Fruit fly (Drosophila melanogaster): ENCODE measurements around the gene Ca-beta.

Ca-beta gene

DNA sequence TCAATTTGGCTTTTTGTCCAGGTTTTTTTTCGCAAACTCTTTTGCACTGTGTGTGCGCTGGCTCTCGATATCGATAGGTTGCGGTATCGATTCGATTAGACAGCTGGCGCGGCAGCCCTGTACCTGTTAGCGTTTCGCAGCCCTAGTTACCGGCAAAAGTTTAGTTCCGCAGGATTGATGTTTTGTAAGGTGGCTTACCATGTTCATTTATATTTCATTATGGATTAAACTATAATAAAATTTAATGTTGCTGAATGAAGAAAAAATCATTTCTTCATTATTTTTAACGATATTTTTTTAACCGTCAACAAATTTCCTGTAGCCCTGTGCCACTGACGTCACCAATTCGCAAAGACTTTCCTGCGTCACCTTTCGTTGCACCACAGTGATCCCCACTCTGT, 96.8 kb downstream of the Ca-beta start, which contains the start of gene Reps (continued):
- TF ChIP-seq Ets65A (GFP tag) (peak; percentile 100), ken (GFP tag; IDR thresholded peaks at IDR 0.05) (peak; percentile 99), Xrp1 (GFP tag; IDR thresholded peaks at IDR 0.05) (peak; percentile 99), CG13424 (tag; optimal IDR thresholded peaks at IDR 0.05) (peak; percentile 98), Nf-YB (GFP tag; optimal IDR thresholded peaks at IDR 0.05) (peak; percentile 88), ac (GFP tag; optimal IDR thresholded peaks at IDR 0.05) (peak; percentile 94), Camta (GFP tag; optimal IDR thresholded peaks at IDR 0.05) (peak; percentile 98), CHES-1-like (GFP tag; optimal IDR thresholded peaks at IDR 0.05) (peak; percentile 96), gro (GFP tag; optimal IDR thresholded peaks at IDR 0.05) (peak; percentile 97), Spps (tag; optimal IDR thresholded peaks at IDR 0.05) (peak; percentile 98), stwl (tag; optimal IDR thresholded peaks at IDR 0.05) (peak; percentile 95), CG30403 (GFP tag; optimal IDR thresholded peaks at IDR 0.05) (peak; percentile 99), gsb-n (tag; optimal IDR thresholded peaks at IDR 0.05) (peak; percentile 98), peb (GFP tag; IDR thresholded peaks at IDR 0.05) (peak; percentile 98), corto (GFP tag; optimal IDR thresholded peaks at IDR 0.05) (peak; percentile 90), CG9727 (GFP tag; optimal IDR thresholded peaks at IDR 0.05) (peak; percentile 99), CG34422 (GFP tag; IDR thresholded peaks at IDR 0.05) (peak; percentile 100), p53 (GFP tag; optimal IDR thresholded peaks at IDR 0.05) (peak; percentile 90), CG17328 (GFP tag; IDR thresholded peaks at IDR 0.05) (peak; percentile 99), CG1832 (GFP tag; optimal IDR thresholded peaks at IDR 0.05) (no peak), CG3163 (GFP tag; optimal IDR thresholded peaks at IDR 0.05) (peak; percentile 86), caup (GFP tag; optimal IDR thresholded peaks at IDR 0.05; ENCODE audit: severe bottlenecking) (peak; percentile 98), Kr (GFP tag; optimal IDR thresholded peaks at IDR 0.05) (peak; percentile 63), CG12104 (GFP tag; optimal IDR thresholded peaks at IDR 0.05) (peak; percentile 98), CG14710 (tag; optimal IDR thresholded peaks at IDR 0.05) (peak; percentile 98), Gsc (GFP tag; IDR thresholded peaks at IDR 0.05) (peak; percentile 98), CG7745 (tag; optimal IDR thresholded peaks at IDR 0.05) (peak; percentile 82), Hsf (GFP tag; optimal IDR thresholded peaks at IDR 0.05) (peak; percentile 99), aop (GFP tag; IDR thresholded peaks at IDR 0.05) (peak; percentile 91), crp (GFP tag; optimal IDR thresholded peaks at IDR 0.05) (peak; percentile 33 to 84), Myb (GFP tag; optimal IDR thresholded peaks at IDR 0.05) (peak; percentile 88), cad (GFP tag; optimal IDR thresholded peaks at IDR 0.05) (no peak), Meics (GFP tag; optimal IDR thresholded peaks at IDR 0.05) (peak; percentile 98), Hmx (GFP tag; optimal IDR thresholded peaks at IDR 0.05) (peak; percentile 96), kni (GFP tag; optimal IDR thresholded peaks at IDR 0.05) (no peak), CG32772 (GFP tag; IDR thresholded peaks at IDR 0.05) (peak; percentile 99), fd96Cb (tag; optimal IDR thresholded peaks at IDR 0.05) (peak; percentile 99), Hr78 (GFP tag; optimal IDR thresholded peaks at IDR 0.05) (no peak), br (optimal IDR thresholded peaks at IDR 0.05) (no peak), grau (tag; optimal IDR thresholded peaks at IDR 0.05) (peak; percentile 97), nau (GFP tag; optimal IDR thresholded peaks at IDR 0.05) (no peak), wek (GFP tag; optimal IDR thresholded peaks at IDR 0.05) (peak; percentile 88), Scr (GFP tag; IDR thresholded peaks at IDR 0.05; ENCODE audit: partially characterized antibody) (peak; percentile 71), sug (tag; optimal IDR thresholded peaks at IDR 0.05) (peak; percentile 97), Eip74EF (GFP tag; optimal IDR thresholded peaks at IDR 0.05) (peak in 1 of 2 experiments; percentile 95), CG33213 (GFP tag; optimal IDR thresholded peaks at IDR 0.05) (peak; percentile 97), CG12236 (GFP tag; optimal IDR thresholded peaks at IDR 0.05) (peak; percentile 92), Max (GFP tag; optimal IDR thresholded peaks at IDR 0.05) (peak; percentile 99), Chrac-16 (GFP tag; optimal IDR thresholded peaks at IDR 0.05) (peak; percentile 99), tll (GFP tag; optimal IDR thresholded peaks at IDR 0.05) (peak; percentile 75 to 82)
